Fruit fly (Drosophila melanogaster) whole organism, pupa: ENCODE data around the gene CG43288.

Experiments used
- CG10348 ChIP-seq: fragments of 200-800 bp; sonication (Bioruptor generic); IDR thresholded peaks from 2 replicates; pipeline ENCODE4 v1.3.6; 2022; ENCODE audit warnings: missing biosample characterization, missing genetic modification characterization
- CG12605 ChIP-seq: fragments of 200-800 bp; sonication (Bioruptor generic); IDR thresholded peaks from 2 replicates; pipeline ENCODE4 v1.3.6; 2022; ENCODE audit warnings: missing biosample characterization, missing genetic modification characterization
- CG13204 ChIP-seq: fragments of 200-800 bp; sonication (Bioruptor generic); optimal IDR thresholded peaks from 2 replicates; lab custom pipeline; 2018; ENCODE audit warnings: missing biosample characterization, mild to moderate bottlenecking, missing genetic modification characterization, moderate library complexity
- CG14655 ChIP-seq: fragments of 200-800 bp; sonication (Bioruptor generic); optimal IDR thresholded peaks from 3 replicates; lab custom pipeline; 2017; ENCODE audit warnings: mild to moderate bottlenecking, missing biosample characterization, missing genetic modification reagents, missing genetic modification characterization
- CG15710 ChIP-seq: fragments of 200-800 bp; sonication (Bioruptor generic); optimal IDR thresholded peaks from 2 replicates; lab custom pipeline; 2018; ENCODE audit warnings: missing biosample characterization, mild to moderate bottlenecking, missing genetic modification characterization, moderate library complexity
- CG17806 ChIP-seq: fragments of 200-800 bp; sonication (Bioruptor generic); optimal IDR thresholded peaks from 2 replicates; lab custom pipeline; 2018; ENCODE audit warnings: missing biosample characterization, mild to moderate bottlenecking, missing genetic modification characterization, moderate library complexity
- CG32121 ChIP-seq: fragments of 200-800 bp; sonication (Bioruptor generic); IDR thresholded peaks from 2 replicates; pipeline ENCODE4 v1.3.6; 2022; ENCODE audit warnings: missing biosample characterization, missing genetic modification characterization
- CG34367 ChIP-seq: fragments of 200-800 bp; sonication (Bioruptor generic); optimal IDR thresholded peaks from 2 replicates; lab custom pipeline; 2018; ENCODE audit warnings: missing biosample characterization, mild to moderate bottlenecking, missing genetic modification characterization
- CG4496 ChIP-seq: fragments of 200-800 bp; sonication (Bioruptor generic); IDR thresholded peaks from 3 replicates; pipeline ENCODE4 v1.3.6; 2022; ENCODE audit warnings: missing biosample characterization, missing genetic modification characterization
- CG8159 ChIP-seq: fragments of 200-800 bp; sonication (Bioruptor generic); optimal IDR thresholded peaks from 3 replicates; lab custom pipeline; 2018; ENCODE audit warnings: missing biosample characterization, mild to moderate bottlenecking, missing genetic modification characterization, moderate library complexity
- CG8301 ChIP-seq: fragments of 200-800 bp; sonication (Bioruptor generic); optimal IDR thresholded peaks from 2 replicates; lab custom pipeline; 2018; ENCODE audit warnings: missing biosample characterization, mild to moderate bottlenecking, missing genetic modification characterization
- CG9948 ChIP-seq: fragments of 200-800 bp; sonication (Bioruptor generic); optimal IDR thresholded peaks from 2 replicates; lab custom pipeline; 2018; ENCODE audit warnings: missing biosample characterization, mild to moderate bottlenecking, missing genetic modification characterization, moderate library complexity
- D1 ChIP-seq: fragments of 200-800 bp; sonication (Bioruptor generic); optimal IDR thresholded peaks from 2 replicates; lab custom pipeline; 2018; ENCODE audit warnings: missing biosample characterization, mild to moderate bottlenecking, missing genetic modification characterization, moderate library complexity
- EcR ChIP-seq: fragments of 200-800 bp; sonication (Bioruptor generic); optimal IDR thresholded peaks from 3 replicates; lab custom pipeline; 2019; ENCODE audit warnings: missing biosample characterization, missing genetic modification characterization, mild to moderate bottlenecking, moderate library complexity, missing genetic modification reagents
- Ets98B ChIP-seq: fragments of 200-800 bp; sonication (Bioruptor generic); IDR thresholded peaks from 2 replicates; pipeline ENCODE4 v1.3.6; 2022; ENCODE audit warnings: missing biosample characterization, missing genetic modification characterization
- Pif1A ChIP-seq: fragments of 200-800 bp; sonication (Bioruptor generic); optimal IDR thresholded peaks from 3 replicates; lab custom pipeline; 2016; ENCODE audit warnings: missing biosample characterization, missing genetic modification characterization
- Pif1B ChIP-seq: fragments of 200-800 bp; sonication (Bioruptor generic); optimal IDR thresholded peaks from 3 replicates; lab custom pipeline; 2016; ENCODE audit warnings: missing biosample characterization, missing genetic modification characterization
- Snoo ChIP-seq: fragments of 200-800 bp; sonication (Bioruptor generic); optimal IDR thresholded peaks from 3 replicates; lab custom pipeline; 2017; ENCODE audit warnings: missing biosample characterization, mild to moderate bottlenecking, missing genetic modification characterization, inconsistent platforms
- fd96Ca ChIP-seq: fragments of 200-800 bp; sonication (Bioruptor generic); IDR thresholded peaks from 3 replicates; pipeline ENCODE4 v1.3.6; 2022; ENCODE audit warnings: missing biosample characterization, missing genetic modification characterization
- gl ChIP-seq: fragments of 200-800 bp; sonication (Bioruptor generic); optimal IDR thresholded peaks from 2 replicates; lab custom pipeline; 2018; ENCODE audit warnings: missing biosample characterization, mild to moderate bottlenecking, missing genetic modification characterization
- rn ChIP-seq: fragments of 200-800 bp; sonication (Bioruptor generic); IDR thresholded peaks from 2 replicates; pipeline ENCODE4 v1.3.6; 2022; ENCODE audit warnings: missing biosample characterization, missing genetic modification characterization

The CG43288 gene

dm6 chrX:4212725-4213124, at the start of gene CG43288:
Gene CG43288, plus strand, starts transcription at chrX:4213025.
- no peak for TF ChIP-seq CG4496 (GFP tag; lab: Robert Waterston, UW)
- no peak for TF ChIP-seq CG13204
- no peak for TF ChIP-seq Ets98B (GFP tag; lab: Robert Waterston, UW)
- no peak for TF ChIP-seq EcR (GFP tag; lab: Kevin White, UChicago)
- TF ChIP-seq CG10348 (GFP tag; lab: Robert Waterston, UW): no peak
- TF ChIP-seq, all 21 proteins: peak for 0

dm6 chrX:4170492-4170891, 42.3 kb upstream of the CG43288 start:
- TF ChIP-seq CG17806 (peak; percentile 51), rn (peak; percentile 16; the same call in 1 of the 2 replicates), EcR (GFP tag; lab: Kevin White, UChicago) (no peak), CG8159 (peak; percentile 53), Ets98B (GFP tag; lab: Robert Waterston, UW) (peak; percentile 59), CG8301 (tag; lab: Kevin White, UChicago) (peak; percentile 65), CG9948 (tag; lab: Kevin White, UChicago) (peak; percentile 40), CG10348 (GFP tag; lab: Robert Waterston, UW) (no peak), CG34367 (tag; lab: Kevin White, UChicago) (peak; percentile 51), Pif1B (GFP tag; lab: Kevin White, UChicago) (peak; percentile 26), Snoo (tag; lab: Kevin White, UChicago) (no peak), CG15710 (tag; lab: Kevin White, UChicago) (peak; percentile 51), D1 (tag; lab: Kevin White, UChicago) (no peak), CG14655 (GFP tag; lab: Kevin White, UChicago) (peak; percentile 79), CG4496 (GFP tag; lab: Robert Waterston, UW) (peak; percentile 81), CG32121 (peak; percentile 58; the same call in 1 of the 2 replicates), Pif1A (GFP tag; lab: Kevin White, UChicago) (peak; percentile 44), CG12605 (GFP tag; lab: Robert Waterston, UW) (peak; percentile 39; the same call in 1 of the 2 replicates), fd96Ca (GFP tag; lab: Robert Waterston, UW) (peak; percentile 41; the same call in 2 of the 3 replicates), CG13204 (no peak)

- TF ChIP-seq CG10348 (GFP tag; lab: Robert Waterston, UW): no peak
- peak; percentile 15 for TF ChIP-seq CG8301 (tag; lab: Kevin White, UChicago)
- no peak for TF ChIP-seq Snoo (tag; lab: Kevin White, UChicago)
- TF ChIP-seq CG13204: no peak
- TF ChIP-seq gl (tag; lab: Kevin White, UChicago): no peak
- no peak for TF ChIP-seq D1 (tag; lab: Kevin White, UChicago)
- TF ChIP-seq CG34367 (tag; lab: Kevin White, UChicago): no peak
- no peak for TF ChIP-seq CG8159
- TF ChIP-seq CG32121: peak; percentile 60
- peak; percentile 26 for TF ChIP-seq Pif1A (GFP tag; lab: Kevin White, UChicago)
- TF ChIP-seq fd96Ca (GFP tag; lab: Robert Waterston, UW): peak; percentile 70
- no peak for TF ChIP-seq CG15710 (tag; lab: Kevin White, UChicago)
- TF ChIP-seq EcR (GFP tag; lab: Kevin White, UChicago): no peak
- TF ChIP-seq rn: 0 out of 2 replicates have a peak, but pooled peaks have one; percentile 7
- peak; percentile 60; the same call in 2 of the 3 replicates for TF ChIP-seq CG4496 (GFP tag; lab: Robert Waterston, UW)
- TF ChIP-seq Ets98B (GFP tag; lab: Robert Waterston, UW): peak; percentile 54
- no peak for TF ChIP-seq CG12605 (GFP tag; lab: Robert Waterston, UW)
- no peak for TF ChIP-seq Pif1B (GFP tag; lab: Kevin White, UChicago)
- TF ChIP-seq CG14655 (GFP tag; lab: Kevin White, UChicago): peak; percentile 28
- TF ChIP-seq CG9948 (tag; lab: Kevin White, UChicago): no peak
- TF ChIP-seq CG17806: peak; percentile 0
Measured at dm6 chrX:4172143-4172771, 40.6 kb upstream of the CG43288 start.

- TF ChIP-seq CG10348 (GFP tag; lab: Robert Waterston, UW): no peak
- TF ChIP-seq CG8301 (tag; lab: Kevin White, UChicago): no peak
- TF ChIP-seq D1 (tag; lab: Kevin White, UChicago): no peak
- TF ChIP-seq CG13204: no peak
- TF ChIP-seq fd96Ca (GFP tag; lab: Robert Waterston, UW): no peak
- no peak for TF ChIP-seq Pif1A (GFP tag; lab: Kevin White, UChicago)
- TF ChIP-seq CG9948 (tag; lab: Kevin White, UChicago): no peak
- no peak for TF ChIP-seq CG14655 (GFP tag; lab: Kevin White, UChicago)
- TF ChIP-seq EcR (GFP tag; lab: Kevin White, UChicago): no peak
- no peak for TF ChIP-seq Snoo (tag; lab: Kevin White, UChicago)
Measured at dm6 chrX:4173381-4173780, 39.4 kb upstream of the CG43288 start.

- TF ChIP-seq gl (tag; lab: Kevin White, UChicago) (no peak), CG32121 (no peak), D1 (tag; lab: Kevin White, UChicago) (no peak), Snoo (tag; lab: Kevin White, UChicago) (peak; percentile 11), CG8301 (tag; lab: Kevin White, UChicago) (no peak), rn (no peak), Pif1A (GFP tag; lab: Kevin White, UChicago) (peak; percentile 64), CG10348 (GFP tag; lab: Robert Waterston, UW) (no peak), CG15710 (tag; lab: Kevin White, UChicago) (peak; percentile 34), CG9948 (tag; lab: Kevin White, UChicago) (peak; percentile 36), Pif1B (GFP tag; lab: Kevin White, UChicago) (peak; percentile 58), fd96Ca (GFP tag; lab: Robert Waterston, UW) (0 out of 3 replicates have a peak, but pooled peaks have one; percentile 57), CG4496 (GFP tag; lab: Robert Waterston, UW) (0 out of 3 replicates have a peak, but pooled peaks have one; percentile 54), CG17806 (peak; percentile 41), Ets98B (GFP tag; lab: Robert Waterston, UW) (no peak), CG8159 (peak; percentile 55), CG12605 (GFP tag; lab: Robert Waterston, UW) (peak; percentile 9; the same call in 1 of the 2 replicates), EcR (GFP tag; lab: Kevin White, UChicago) (peak; percentile 2), CG13204 (no peak), CG34367 (tag; lab: Kevin White, UChicago) (peak; percentile 21), CG14655 (GFP tag; lab: Kevin White, UChicago) (peak; percentile 27)
Measured at dm6 chrX:4175805-4176204, 37.0 kb upstream of the CG43288 start.
